Worm (Caenorhabditis elegans): Measurements from ENCODE around the gene T23B12.11.

- TF ChIP-seq ceh-14 (tag; optimal IDR thresholded peaks at IDR 0.05) = no peak
- no peak for TF ChIP-seq unc-86 (tag; optimal IDR thresholded peaks at IDR 0.05)
- TF ChIP-seq C38D4.7 (GFP tag; optimal IDR thresholded peaks at IDR 0.05) = no peak
- TF ChIP-seq tbx-2 (tag; optimal IDR thresholded peaks at IDR 0.05) = no peak
- no peak for TF ChIP-seq che-1 (tag; optimal IDR thresholded peaks at IDR 0.05)
- no peak for TF ChIP-seq ama-1 (optimal IDR thresholded peaks at IDR 0.05)
- no peak for TF ChIP-seq ceh-48 (tag; optimal IDR thresholded peaks at IDR 0.05)
- no peak for TF ChIP-seq pha-4 (tag; optimal IDR thresholded peaks at IDR 0.05)
- TF ChIP-seq ceh-31 (tag; optimal IDR thresholded peaks at IDR 0.05) = no peak
- TF ChIP-seq madf-2 (tag; optimal IDR thresholded peaks at IDR 0.05) = no peak
- TF ChIP-seq hlh-30 (tag; optimal IDR thresholded peaks at IDR 0.05; ENCODE audit: insufficient read depth) = no peak
- no peak for TF ChIP-seq elt-2 (tag; optimal IDR thresholded peaks at IDR 0.05)
- TF ChIP-seq dmd-4 (tag; optimal IDR thresholded peaks at IDR 0.05; ENCODE audit: borderline replicate concordance) = no peak
These were observed 44.8 kb upstream of the T23B12.11 start, which contains the start of gene F52E1.2 for ce11 chrV:8410406-8410805.
